Fruit fly (Drosophila melanogaster) whole organism, embryonic: ENCODE results near the gene nAChRalpha6.

Experiments used
- Atf6 ChIP-seq: fragments of 200-800 bp; sonication (Bioruptor generic); IDR thresholded peaks from 2 replicates; pipeline ENCODE4 v1.3.6; 2022; ENCODE audit warnings: missing biosample characterization, missing genetic modification characterization
- B-H1 ChIP-seq: fragments of 200-800 bp; sonication (Bioruptor generic); IDR thresholded peaks from 3 replicates; pipeline ENCODE4 v1.3.6; 2022; ENCODE audit warnings: missing biosample characterization, missing genetic modification characterization
- Bdp1 ChIP-seq: fragments of 200-800 bp; sonication (Bioruptor generic); optimal IDR thresholded peaks from 3 replicates; lab custom pipeline; 2016; ENCODE audit warnings: missing biosample characterization, missing genetic modification characterization
- CG10209 ChIP-seq: fragments of 200-800 bp; sonication (Bioruptor generic); optimal IDR thresholded peaks from 3 replicates; lab custom pipeline; 2017; ENCODE audit warnings: missing biosample characterization, mild to moderate bottlenecking, missing genetic modification characterization, missing genetic modification reagents
- CG12155 ChIP-seq: fragments of 200-800 bp; sonication (Bioruptor generic); optimal IDR thresholded peaks from 3 replicates; lab custom pipeline; 2016; ENCODE audit warnings: missing biosample characterization, missing genetic modification characterization
- CG15011 ChIP-seq: fragments of 200-800 bp; sonication (Bioruptor generic); optimal IDR thresholded peaks from 3 replicates; lab custom pipeline; 2018; ENCODE audit warnings: missing biosample characterization, mild to moderate bottlenecking, missing genetic modification characterization
- CG17385 ChIP-seq: fragments of 200-800 bp; sonication (Bioruptor generic); optimal IDR thresholded peaks from 3 replicates; lab custom pipeline; 2018; ENCODE audit warnings: missing biosample characterization, mild to moderate bottlenecking, missing genetic modification characterization
- CG1792 ChIP-seq: fragments of 200-800 bp; sonication (Bioruptor generic); optimal IDR thresholded peaks from 2 replicates; lab custom pipeline; 2016; ENCODE audit warnings: missing biosample characterization, missing genetic modification characterization
- CG2712 ChIP-seq: fragments of 200-800 bp; optimal IDR thresholded peaks from 3 replicates; lab custom pipeline; 2019; ENCODE audit warnings: missing biosample characterization, mild to moderate bottlenecking, missing genetic modification characterization, moderate library complexity
- CG3407 ChIP-seq: fragments of 200-800 bp; sonication (Bioruptor generic); optimal IDR thresholded peaks from 2 replicates; lab custom pipeline; 2018; ENCODE audit warnings: missing biosample characterization, mild to moderate bottlenecking, missing genetic modification characterization
- CG4360 ChIP-seq: fragments of 200-800 bp; sonication (Bioruptor generic); IDR thresholded peaks from 2 replicates; pipeline ENCODE4 v1.3.6; 2022; ENCODE audit warnings: missing biosample characterization, missing genetic modification characterization
- CG4854 ChIP-seq: fragments of 200-800 bp; sonication (Bioruptor generic); optimal IDR thresholded peaks from 2 replicates; lab custom pipeline; 2016; ENCODE audit warnings: missing biosample characterization, missing genetic modification characterization, inconsistent platforms
- CG6254 ChIP-seq: fragments of 200-800 bp; sonication (Bioruptor generic); optimal IDR thresholded peaks from 3 replicates; lab custom pipeline; 2017; ENCODE audit warnings: mild to moderate bottlenecking, missing biosample characterization, missing genetic modification reagents, missing genetic modification characterization
- CG6654 ChIP-seq: fragments of 200-800 bp; sonication (Bioruptor generic); optimal IDR thresholded peaks from 2 replicates; lab custom pipeline; 2017; ENCODE audit warnings: missing biosample characterization, mild to moderate bottlenecking, missing genetic modification characterization
- CG9437 ChIP-seq: fragments of 200-800 bp; sonication (Bioruptor generic); optimal IDR thresholded peaks from 2 replicates; lab custom pipeline; 2018; ENCODE audit warnings: missing biosample characterization, mild to moderate bottlenecking, missing genetic modification characterization
- CG9876 ChIP-seq: fragments of 200-800 bp; sonication (Bioruptor generic); optimal IDR thresholded peaks from 2 replicates; lab custom pipeline; 2016; ENCODE audit warnings: missing biosample characterization, missing genetic modification characterization
- Chrac-16 ChIP-seq: fragments of 200-800 bp; sonication (Bioruptor generic); optimal IDR thresholded peaks from 3 replicates; lab custom pipeline; 2016; ENCODE audit warnings: missing biosample characterization, missing genetic modification characterization
- CoRest ChIP-seq: fragments of 200-800 bp; sonication (Bioruptor generic); optimal IDR thresholded peaks from 3 replicates; lab custom pipeline; 2018; ENCODE audit warnings: missing biosample characterization, mild to moderate bottlenecking, missing genetic modification characterization, moderate library complexity
- CrebB ChIP-seq: fragments of 200-800 bp; sonication (Bioruptor generic); optimal IDR thresholded peaks from 3 replicates; lab custom pipeline; 2018; ENCODE audit warnings: missing biosample characterization, mild to moderate bottlenecking, missing genetic modification characterization
- D19B ChIP-seq: fragments of 200-800 bp; sonication (Bioruptor generic); optimal IDR thresholded peaks from 2 replicates; lab custom pipeline; 2017; ENCODE audit warnings: missing biosample characterization, mild to moderate bottlenecking, missing genetic modification characterization
- Dref ChIP-seq: fragments of 200-800 bp; sonication (Bioruptor generic); IDR thresholded peaks from 2 replicates; pipeline ENCODE4 v1.3.6; 2022; ENCODE audit warnings: missing biosample characterization, missing genetic modification characterization
- GATAe ChIP-seq: fragments of 200-800 bp; sonication (Bioruptor generic); conservative IDR thresholded peaks from 2 replicates; pipeline ENCODE4 v1.3.6; 2022; ENCODE audit warnings: missing biosample characterization, missing genetic modification characterization
- HLH54F ChIP-seq: fragments of 200-800 bp; sonication (Bioruptor generic); optimal IDR thresholded peaks from 3 replicates; lab custom pipeline; 2016; ENCODE audit warnings: missing biosample characterization, missing genetic modification characterization
- Lpt ChIP-seq: fragments of >200 bp; optimal IDR thresholded peaks from 2 replicates; lab custom pipeline; 2018; ENCODE audit warnings: missing biosample characterization, missing genetic modification characterization
- Mad ChIP-seq: fragments of 200-800 bp; sonication (Bioruptor generic); optimal IDR thresholded peaks from 2 replicates; lab custom pipeline; 2016; ENCODE audit warnings: missing biosample characterization, missing genetic modification characterization
- Pdp1 ChIP-seq, 2 experiments: fragments of 200-800 bp; sonication (Bioruptor generic); optimal IDR thresholded peaks; 3 replicates each; lab custom pipeline; 2016; ENCODE audit warnings: missing biosample characterization in 2 of 2, missing genetic modification characterization in 2 of 2, mild to moderate bottlenecking in 1 of 2, moderate library complexity in 1 of 2
- Ravus ChIP-seq: fragments of 200-800 bp; sonication (Bioruptor generic); IDR thresholded peaks from 2 replicates; pipeline ENCODE4 v1.3.6; 2022; ENCODE audit warnings: missing biosample characterization, missing genetic modification characterization
- Six4 ChIP-seq: fragments of 200-800 bp; sonication (Bioruptor generic); optimal IDR thresholded peaks from 2 replicates; lab custom pipeline; 2016; ENCODE audit warnings: missing biosample characterization, missing genetic modification characterization
- Spps ChIP-seq: fragments of 200-800 bp; sonication (Bioruptor generic); optimal IDR thresholded peaks from 2 replicates; lab custom pipeline; 2018; ENCODE audit warnings: missing biosample characterization, mild to moderate bottlenecking, missing genetic modification characterization
- Sry-β ChIP-seq: fragments of 200-800 bp; sonication (Bioruptor generic); optimal IDR thresholded peaks from 2 replicates; lab custom pipeline; 2018; ENCODE audit warnings: missing biosample characterization, mild to moderate bottlenecking, missing genetic modification characterization, moderate library complexity
- ash1 ChIP-seq: fragments of 200-800 bp; sonication (Bioruptor generic); optimal IDR thresholded peaks from 2 replicates; lab custom pipeline; 2018; ENCODE audit warnings: missing biosample characterization, mild to moderate bottlenecking, missing genetic modification characterization
- bsh ChIP-seq, 2 experiments: fragments of 200-800 bp; sonication (Bioruptor generic); optimal IDR thresholded peaks; 2 replicates each; lab custom pipeline; 2017 to 2018; ENCODE audit warnings: mild to moderate bottlenecking in 2 of 2, missing biosample characterization in 2 of 2, missing genetic modification characterization in 2 of 2, moderate library complexity in 1 of 2
- cato ChIP-seq: fragments of 200-800 bp; sonication (Bioruptor generic); optimal IDR thresholded peaks from 2 replicates; lab custom pipeline; 2016; ENCODE audit warnings: missing biosample characterization, missing genetic modification characterization, borderline replicate concordance
- chn ChIP-seq: fragments of 200-800 bp; sonication (Bioruptor generic); optimal IDR thresholded peaks from 2 replicates; lab custom pipeline; 2016; ENCODE audit warnings: missing biosample characterization, missing genetic modification characterization
- crp ChIP-seq, 2 experiments: fragments of 200-800 bp; sonication (Bioruptor generic); optimal IDR thresholded peaks; 2 replicates in 1 of 2; 3 replicates in 1 of 2; lab custom pipeline; 2017; ENCODE audit warnings: missing biosample characterization in 2 of 2, missing genetic modification characterization in 2 of 2, mild to moderate bottlenecking in 1 of 2, moderate library complexity in 1 of 2
- dm ChIP-seq: fragments of 200-800 bp; sonication (Bioruptor generic); optimal IDR thresholded peaks from 3 replicates; lab custom pipeline; 2016; ENCODE audit warnings: missing biosample characterization, missing genetic modification characterization
- inv ChIP-seq: fragments of 200-800 bp; sonication (Bioruptor generic); IDR thresholded peaks from 2 replicates; pipeline ENCODE4 v1.3.6; 2022; ENCODE audit warnings: missing biosample characterization, missing genetic modification characterization; ENCODE audit not compliant: partially characterized antibody
- nerfin-1 ChIP-seq: fragments of 200-800 bp; sonication (Bioruptor generic); optimal IDR thresholded peaks from 3 replicates; lab custom pipeline; 2019; ENCODE audit warnings: missing biosample characterization, mild to moderate bottlenecking, missing genetic modification characterization, moderate library complexity
- pb ChIP-seq: fragments of 200-800 bp; sonication (Bioruptor generic); optimal IDR thresholded peaks from 3 replicates; lab custom pipeline; 2016; ENCODE audit warnings: missing biosample characterization, missing genetic modification characterization
- pfk ChIP-seq: fragments of 200-800 bp; sonication (Bioruptor generic); optimal IDR thresholded peaks from 2 replicates; lab custom pipeline; 2018; ENCODE audit warnings: missing biosample characterization, mild to moderate bottlenecking, missing genetic modification characterization, moderate library complexity
- pho ChIP-seq: fragments of 200-800 bp; sonication (Bioruptor generic); optimal IDR thresholded peaks from 2 replicates; lab custom pipeline; 2016; ENCODE audit warnings: missing biosample characterization, missing genetic modification characterization
- pita ChIP-seq: fragments of 200-800 bp; sonication (Bioruptor generic); optimal IDR thresholded peaks from 2 replicates; lab custom pipeline; 2017; ENCODE audit warnings: missing biosample characterization, mild to moderate bottlenecking, missing genetic modification characterization
- pzg ChIP-seq: fragments of 200-800 bp; sonication (Bioruptor generic); optimal IDR thresholded peaks from 3 replicates; lab custom pipeline; 2018; ENCODE audit warnings: missing biosample characterization, mild to moderate bottlenecking, missing genetic modification characterization, moderate library complexity
- salm ChIP-seq: fragments of 200-800 bp; sonication (Bioruptor generic); optimal IDR thresholded peaks from 2 replicates; lab custom pipeline; 2018; ENCODE audit warnings: missing biosample characterization, mild to moderate bottlenecking, missing genetic modification characterization
- slou ChIP-seq: fragments of 200-800 bp; sonication (Bioruptor generic); optimal IDR thresholded peaks from 3 replicates; lab custom pipeline; 2016; ENCODE audit warnings: missing biosample characterization, missing genetic modification characterization
- slp2 ChIP-seq: fragments of 200-800 bp; sonication (Bioruptor generic); optimal IDR thresholded peaks from 2 replicates; lab custom pipeline; 2016; ENCODE audit warnings: missing biosample characterization, missing genetic modification characterization
- ssp ChIP-seq: fragments of 200-800 bp; sonication (Bioruptor generic); IDR thresholded peaks from 2 replicates; pipeline ENCODE4 v1.3.6; 2022; ENCODE audit warnings: missing biosample characterization, missing genetic modification characterization
- tll ChIP-seq, 2 experiments: fragments of 200-800 bp in 1 of 2; fragments of >200 bp in 1 of 2; sonication (Bioruptor generic) in 1 of 2; optimal IDR thresholded peaks; 2 replicates each; lab custom pipeline; 2017 to 2019; ENCODE audit warnings: missing biosample characterization in 2 of 2, missing genetic modification characterization in 2 of 2, mild to moderate bottlenecking in 1 of 2, moderate library complexity in 1 of 2
- trh ChIP-seq: fragments of 200-800 bp; sonication (Bioruptor generic); optimal IDR thresholded peaks from 2 replicates; lab custom pipeline; 2016; ENCODE audit warnings: missing biosample characterization, missing genetic modification characterization
- yki ChIP-seq: fragments of >200 bp; optimal IDR thresholded peaks from 3 replicates; lab custom pipeline; 2018
- z ChIP-seq: fragments of 200-800 bp; sonication (Bioruptor generic); IDR thresholded peaks from 3 replicates; pipeline ENCODE4 v1.3.6; 2022; ENCODE audit warnings: missing biosample characterization, missing genetic modification characterization
- zen2 ChIP-seq: fragments of 200-800 bp; sonication (Bioruptor generic); IDR thresholded peaks from 3 replicates; pipeline ENCODE4 v1.3.6; 2022; ENCODE audit warnings: missing biosample characterization, missing genetic modification characterization; ENCODE audit not compliant: partially characterized antibody

nAChRalpha6 gene

dm6 chr2L:9887856-9888269 is 1.8 kb upstream of the nAChRalpha6 start, which contains the start of gene Fkbp59 (continued):
- no peak for TF ChIP-seq Chrac-16 (GFP tag; lab: Kevin White, UChicago)
- no peak for TF ChIP-seq B-H1 (GFP tag; lab: Robert Waterston, UW)
- no peak for TF ChIP-seq trh (GFP tag; lab: Kevin White, UChicago)
- no peak for TF ChIP-seq CG9437 (GFP tag; lab: Kevin White, UChicago)
- TF ChIP-seq CG4360 (GFP tag; lab: Robert Waterston, UW) = no peak
- no peak for TF ChIP-seq tll (GFP tag; optimal IDR thresholded peaks at IDR 0.05; lab: Kevin White, UChicago)
- TF ChIP-seq slp2 (GFP tag; lab: Kevin White, UChicago) = no peak
- TF ChIP-seq dm (GFP tag; lab: Kevin White, UChicago) = peak; percentile 66
- TF ChIP-seq Atf6 (GFP tag; lab: Robert Waterston, UW) = no peak
- no peak for TF ChIP-seq z (GFP tag; lab: Robert Waterston, UW)
- TF ChIP-seq nerfin-1 (tag; lab: Kevin White, UChicago) = no peak
- TF ChIP-seq CG4854 (GFP tag; lab: Kevin White, UChicago) = no peak
- peak; percentile 51 for TF ChIP-seq CG2712 (tag; lab: Kevin White, UChicago)
- TF ChIP-seq CG6654 (GFP tag; lab: Kevin White, UChicago) = no peak
- no peak for TF ChIP-seq pho (GFP tag; lab: Kevin White, UChicago)
- TF ChIP-seq CG1792 (GFP tag; lab: Kevin White, UChicago) = no peak
- no peak for TF ChIP-seq chn (GFP tag; lab: Kevin White, UChicago)
- peak; percentile 78 for TF ChIP-seq pzg (GFP tag; lab: Kevin White, UChicago)
- TF ChIP-seq crp (GFP tag; optimal IDR thresholded peaks at IDR 0.05; lab: Kevin White, UChicago) = no peak
- no peak for TF ChIP-seq Lpt (GFP tag; lab: Kevin White, UChicago)
- TF ChIP-seq pfk (GFP tag; lab: Kevin White, UChicago) = no peak
- TF ChIP-seq bsh (GFP tag; optimal IDR thresholded peaks at IDR 0.05; lab: Kevin White, UChicago) = no peak
- no peak for TF ChIP-seq Bdp1 (GFP tag; lab: Kevin White, UChicago)
- TF ChIP-seq pb (GFP tag; lab: Kevin White, UChicago) = no peak
- no peak for TF ChIP-seq cato (GFP tag; lab: Kevin White, UChicago)
- TF ChIP-seq Dref (GFP tag; lab: Robert Waterston, UW) = peak; percentile 40; the same call in 1 of the 2 replicates
- no peak for TF ChIP-seq CG6254 (GFP tag; lab: Kevin White, UChicago)
- no peak for TF ChIP-seq Six4 (GFP tag; lab: Kevin White, UChicago)
- no peak for TF ChIP-seq yki (lab: Kevin White, UChicago)
- no peak for TF ChIP-seq Sry-β (GFP tag; lab: Kevin White, UChicago)
- no peak for TF ChIP-seq CG10209 (GFP tag; lab: Kevin White, UChicago)
- TF ChIP-seq zen2 (GFP tag; lab: Robert Waterston, UW) = peak; percentile 29; the same call in 1 of the 3 replicates
- no peak for TF ChIP-seq Mad (GFP tag; lab: Kevin White, UChicago)
- TF ChIP-seq CG12155 (GFP tag; lab: Kevin White, UChicago) = no peak
- TF ChIP-seq Ravus (GFP tag; lab: Robert Waterston, UW) = no peak
- no peak for TF ChIP-seq Pdp1 (GFP tag; optimal IDR thresholded peaks at IDR 0.05; lab: Kevin White, UChicago)
- TF ChIP-seq inv (GFP tag; lab: Robert Waterston, UW) = peak; percentile 55
- TF ChIP-seq D19B (GFP tag; lab: Kevin White, UChicago) = peak; percentile 97
- TF ChIP-seq CrebB (tag; lab: Kevin White, UChicago) = peak; percentile 20
- TF ChIP-seq HLH54F (GFP tag; lab: Kevin White, UChicago) = no peak
- no peak for TF ChIP-seq Spps (tag; lab: Kevin White, UChicago)
- TF ChIP-seq CG9876 (GFP tag; lab: Kevin White, UChicago) = no peak
- TF ChIP-seq pita (GFP tag; lab: Kevin White, UChicago) = peak; percentile 88
- no peak for TF ChIP-seq GATAe (GFP tag; lab: Robert Waterston, UW)
- TF ChIP-seq CoRest (tag; lab: Kevin White, UChicago) = no peak
- no peak for TF ChIP-seq CG15011
- no peak for TF ChIP-seq CG17385 (GFP tag; lab: Kevin White, UChicago)
- no peak for TF ChIP-seq ssp (GFP tag; lab: Robert Waterston, UW)
- no peak for TF ChIP-seq salm (tag; lab: Kevin White, UChicago)
- no peak for TF ChIP-seq ash1
- TF ChIP-seq slou (GFP tag; lab: Kevin White, UChicago) = no peak
- TF ChIP-seq CG3407 (GFP tag; lab: Kevin White, UChicago) = no peak
